Fruit fly (Drosophila melanogaster) whole organism, embryonic: ENCODE measurements around the gene Ror.
A peak's percentile ranks its signal among the peaks of the same experiment; 100 is the strongest.

Experiments
- Abd-B ChIP-seq: fragments of 200-800 bp; sonication (Bioruptor generic); optimal IDR thresholded peaks from 2 replicates; lab custom pipeline; 2018; ENCODE audit warnings: missing biosample characterization, mild to moderate bottlenecking, missing genetic modification characterization, moderate library complexity
- Antp ChIP-seq: fragments of 200-800 bp; sonication (Bioruptor generic); optimal IDR thresholded peaks from 3 replicates; lab custom pipeline; 2016; ENCODE audit warnings: missing biosample characterization, missing genetic modification characterization
- B-H2 ChIP-seq: fragments of 200-800 bp; sonication (Bioruptor generic); optimal IDR thresholded peaks from 2 replicates; lab custom pipeline; 2018; ENCODE audit warnings: missing biosample characterization, mild to moderate bottlenecking, missing genetic modification characterization
- CG10267 ChIP-seq: fragments of 200-800 bp; sonication (Bioruptor generic); optimal IDR thresholded peaks from 2 replicates; lab custom pipeline; 2018; ENCODE audit warnings: missing biosample characterization, mild to moderate bottlenecking, missing genetic modification characterization, moderate library complexity
- CG10654 ChIP-seq: fragments of 200-800 bp; sonication (Bioruptor generic); optimal IDR thresholded peaks from 2 replicates; lab custom pipeline; 2016; ENCODE audit warnings: missing biosample characterization, missing genetic modification characterization
- CG12104 ChIP-seq: fragments of 200-800 bp; sonication (Bioruptor generic); optimal IDR thresholded peaks from 3 replicates; lab custom pipeline; 2016; ENCODE audit warnings: missing biosample characterization, missing genetic modification characterization
- CG12391 ChIP-seq: fragments of 200-800 bp; sonication (Bioruptor generic); optimal IDR thresholded peaks from 3 replicates; lab custom pipeline; 2018; ENCODE audit warnings: missing biosample characterization, mild to moderate bottlenecking, missing genetic modification characterization, moderate library complexity
- CG13424 ChIP-seq: fragments of 200-800 bp; sonication (Bioruptor generic); optimal IDR thresholded peaks from 2 replicates; lab custom pipeline; 2019; ENCODE audit warnings: missing biosample characterization, mild to moderate bottlenecking, missing genetic modification characterization, moderate library complexity
- CG15601 ChIP-seq: fragments of 200-800 bp; sonication (Bioruptor generic); optimal IDR thresholded peaks from 3 replicates; lab custom pipeline; 2019; ENCODE audit warnings: missing biosample characterization, mild to moderate bottlenecking, missing genetic modification characterization, moderate library complexity
- CG16813 ChIP-seq: fragments of 200-800 bp; sonication (Bioruptor generic); IDR thresholded peaks from 3 replicates; pipeline ENCODE4 v1.3.6; 2022; ENCODE audit warnings: missing biosample characterization, missing genetic modification characterization; ENCODE audit not compliant: partially characterized antibody
- CG17802 ChIP-seq: fragments of 200-800 bp; sonication (Bioruptor generic); optimal IDR thresholded peaks from 2 replicates; lab custom pipeline; 2018; ENCODE audit warnings: missing biosample characterization, mild to moderate bottlenecking, missing genetic modification characterization, moderate library complexity
- CG18764 ChIP-seq: fragments of 200-800 bp; sonication (Bioruptor generic); optimal IDR thresholded peaks from 3 replicates; lab custom pipeline; 2016; ENCODE audit warnings: missing biosample characterization, missing genetic modification characterization
- CG30431 ChIP-seq: fragments of 200-800 bp; sonication (Bioruptor generic); optimal IDR thresholded peaks from 2 replicates; lab custom pipeline; 2017; ENCODE audit warnings: missing biosample characterization, missing genetic modification characterization
- CG31224 ChIP-seq: fragments of 200-800 bp; sonication (Bioruptor generic); IDR thresholded peaks from 2 replicates; pipeline ENCODE4 v1.3.6; 2022; ENCODE audit warnings: missing biosample characterization, missing genetic modification characterization
- CG33557 ChIP-seq: fragments of 200-800 bp; sonication (Bioruptor generic); optimal IDR thresholded peaks from 2 replicates; lab custom pipeline; 2019; ENCODE audit warnings: missing biosample characterization, mild to moderate bottlenecking, missing genetic modification characterization, moderate library complexity
- CG42726 ChIP-seq: fragments of 200-800 bp; sonication (Bioruptor generic); IDR thresholded peaks from 2 replicates; pipeline ENCODE4 v1.3.6; 2022; ENCODE audit warnings: missing biosample characterization, missing genetic modification characterization; ENCODE audit not compliant: partially characterized antibody
- CG7556 ChIP-seq: fragments of 200-800 bp; sonication (Bioruptor generic); optimal IDR thresholded peaks from 2 replicates; lab custom pipeline; 2017; ENCODE audit warnings: missing biosample characterization, mild to moderate bottlenecking, missing genetic modification characterization
- CG7786 ChIP-seq: fragments of 200-800 bp; sonication (Bioruptor generic); optimal IDR thresholded peaks from 2 replicates; lab custom pipeline; 2016; ENCODE audit warnings: missing biosample characterization, missing genetic modification characterization
- D ChIP-seq, 2 experiments: fragments of 200-800 bp in 1 of 2; fragments of >200 bp in 1 of 2; sonication (Bioruptor generic) in 1 of 2; optimal IDR thresholded peaks; 2 replicates in 1 of 2; 3 replicates in 1 of 2; lab custom pipeline; 2017; ENCODE audit warnings: mild to moderate bottlenecking in 1 of 2, missing biosample characterization in 1 of 2, missing genetic modification characterization in 1 of 2, missing genetic modification reagents in 1 of 2
- Fer3 ChIP-seq: fragments of 200-800 bp; sonication (Bioruptor generic); optimal IDR thresholded peaks from 2 replicates; lab custom pipeline; 2018; ENCODE audit warnings: missing biosample characterization, mild to moderate bottlenecking, missing genetic modification characterization, moderate library complexity
- GATAe ChIP-seq: fragments of 200-800 bp; sonication (Bioruptor generic); conservative IDR thresholded peaks from 2 replicates; pipeline ENCODE4 v1.3.6; 2022; ENCODE audit warnings: missing biosample characterization, missing genetic modification characterization
- HLH3B ChIP-seq: fragments of 200-800 bp; sonication (Bioruptor generic); IDR thresholded peaks from 2 replicates; pipeline ENCODE4 v1.3.6; 2022; ENCODE audit warnings: missing biosample characterization, missing genetic modification characterization
- Jarid2 ChIP-seq: fragments of 200-800 bp; sonication (Bioruptor generic); optimal IDR thresholded peaks from 3 replicates; lab custom pipeline; 2017; ENCODE audit warnings: mild to moderate bottlenecking, missing biosample characterization, missing genetic modification reagents, missing genetic modification characterization
- Kr ChIP-seq: fragments of 200-800 bp; sonication (Bioruptor generic); optimal IDR thresholded peaks from 2 replicates; lab custom pipeline; 2017; ENCODE audit warnings: missing biosample characterization, mild to moderate bottlenecking, missing genetic modification characterization
- Lhr ChIP-seq: fragments of 200-800 bp; sonication (Bioruptor generic); optimal IDR thresholded peaks from 3 replicates; lab custom pipeline; 2017; ENCODE audit warnings: mild to moderate bottlenecking, missing biosample characterization, missing genetic modification reagents, missing genetic modification characterization
- Max ChIP-seq: fragments of 200-800 bp; sonication (Bioruptor generic); optimal IDR thresholded peaks from 2 replicates; lab custom pipeline; 2016; ENCODE audit warnings: missing biosample characterization, mild to moderate bottlenecking, missing genetic modification characterization
- NfI ChIP-seq: fragments of 200-800 bp; sonication (Bioruptor generic); optimal IDR thresholded peaks from 3 replicates; lab custom pipeline; 2018; ENCODE audit warnings: missing biosample characterization, mild to moderate bottlenecking, missing genetic modification characterization, moderate library complexity
- Oli ChIP-seq: fragments of 200-800 bp; sonication (Bioruptor generic); optimal IDR thresholded peaks from 2 replicates; lab custom pipeline; 2018; ENCODE audit warnings: missing biosample characterization, mild to moderate bottlenecking, missing genetic modification characterization, moderate library complexity
- Poxn ChIP-seq: fragments of 200-800 bp; sonication (Bioruptor generic); IDR thresholded peaks from 2 replicates; pipeline ENCODE4 v1.3.6; 2022; ENCODE audit warnings: missing biosample characterization, missing genetic modification characterization
- az2 ChIP-seq: fragments of 200-800 bp; sonication (Bioruptor generic); optimal IDR thresholded peaks from 3 replicates; lab custom pipeline; 2016; ENCODE audit warnings: missing biosample characterization, missing genetic modification characterization
- cas ChIP-seq: fragments of 200-800 bp; sonication (Bioruptor generic); IDR thresholded peaks from 2 replicates; pipeline ENCODE4 v1.3.6; 2022; ENCODE audit warnings: missing biosample characterization, missing genetic modification characterization
- dati ChIP-seq: fragments of 200-800 bp; sonication (Bioruptor generic); IDR thresholded peaks from 2 replicates; pipeline ENCODE4 v1.3.6; 2022; ENCODE audit warnings: missing biosample characterization, missing genetic modification characterization
- gce ChIP-seq: fragments of 200-800 bp; sonication (Bioruptor generic); IDR thresholded peaks from 3 replicates; pipeline ENCODE4 v1.3.6; 2022; ENCODE audit warnings: missing biosample characterization, missing genetic modification characterization
- gcm2 ChIP-seq: fragments of 200-800 bp; sonication (Bioruptor generic); optimal IDR thresholded peaks from 2 replicates; lab custom pipeline; 2016; ENCODE audit warnings: missing biosample characterization, missing genetic modification characterization
- grau ChIP-seq: fragments of 200-800 bp; optimal IDR thresholded peaks from 3 replicates; lab custom pipeline; 2019; ENCODE audit warnings: missing biosample characterization, mild to moderate bottlenecking, missing genetic modification characterization, moderate library complexity
- hb ChIP-seq: fragments of 200-800 bp; sonication (Bioruptor generic); IDR thresholded peaks from 3 replicates; pipeline ENCODE4 v1.3.6; 2022; ENCODE audit warnings: missing biosample characterization, missing genetic modification characterization; ENCODE audit not compliant: partially characterized antibody
- ind ChIP-seq: fragments of 200-800 bp; sonication (Bioruptor generic); optimal IDR thresholded peaks from 3 replicates; lab custom pipeline; 2016; ENCODE audit warnings: missing biosample characterization, missing genetic modification characterization
- kah ChIP-seq: fragments of 200-800 bp; sonication (Bioruptor generic); optimal IDR thresholded peaks from 2 replicates; lab custom pipeline; 2018; ENCODE audit warnings: missing biosample characterization, mild to moderate bottlenecking, missing genetic modification characterization
- kay ChIP-seq: fragments of 200-800 bp; sonication (Bioruptor generic); optimal IDR thresholded peaks from 2 replicates; lab custom pipeline; 2016; ENCODE audit warnings: missing biosample characterization, missing genetic modification characterization
- mld ChIP-seq: fragments of 200-800 bp; sonication (Bioruptor generic); IDR thresholded peaks from 3 replicates; pipeline ENCODE4 v1.3.6; 2022; ENCODE audit warnings: missing biosample characterization, missing genetic modification characterization; ENCODE audit not compliant: partially characterized antibody
- oc ChIP-seq: fragments of 200-800 bp; sonication (Bioruptor generic); optimal IDR thresholded peaks from 2 replicates; lab custom pipeline; 2018; ENCODE audit warnings: missing biosample characterization, mild to moderate bottlenecking, missing genetic modification characterization, moderate library complexity
- pan ChIP-seq, 4 experiments: fragments of >200 bp in 3 of 4; fragments of 200-800 bp in 1 of 4; sonication (Bioruptor generic) in 1 of 4; optimal IDR thresholded peaks in 3 of 4; IDR thresholded peaks in 1 of 4; 2 replicates each; pipeline versions ENCODE4 v1.3.6 to Lab custom; 2017 to 2022; ENCODE audit warnings: missing biosample characterization in 2 of 4, missing genetic modification characterization in 2 of 4, mixed read lengths in 1 of 4
- pho ChIP-seq: fragments of 200-800 bp; sonication (Bioruptor generic); optimal IDR thresholded peaks from 2 replicates; lab custom pipeline; 2016; ENCODE audit warnings: missing biosample characterization, missing genetic modification characterization
- phol ChIP-seq: fragments of 200-800 bp; sonication (Bioruptor generic); optimal IDR thresholded peaks from 3 replicates; lab custom pipeline; 2018; ENCODE audit warnings: missing biosample characterization, mild to moderate bottlenecking, missing genetic modification characterization, moderate library complexity
- prd ChIP-seq, 3 experiments: fragments of >200 bp in 2 of 3; fragments of 200-800 bp in 1 of 3; sonication (Bioruptor generic) in 1 of 3; optimal IDR thresholded peaks in 2 of 3; IDR thresholded peaks in 1 of 3; 2 replicates in 2 of 3; 3 replicates in 1 of 3; pipeline versions ENCODE4 v1.3.6 to Lab custom; 2017 to 2022; ENCODE audit warnings: missing biosample characterization in 1 of 3, missing genetic modification characterization in 1 of 3
- slp2 ChIP-seq: fragments of 200-800 bp; sonication (Bioruptor generic); optimal IDR thresholded peaks from 2 replicates; lab custom pipeline; 2016; ENCODE audit warnings: missing biosample characterization, missing genetic modification characterization
- sqz ChIP-seq: fragments of 200-800 bp; sonication (Bioruptor generic); optimal IDR thresholded peaks from 3 replicates; lab custom pipeline; 2018; ENCODE audit warnings: missing biosample characterization, mild to moderate bottlenecking, missing genetic modification characterization
- twi ChIP-seq: fragments of 200-800 bp; optimal IDR thresholded peaks from 2 replicates; lab custom pipeline; 2019; ENCODE audit warnings: missing biosample characterization, mild to moderate bottlenecking, missing genetic modification characterization, moderate library complexity
- zfh1 ChIP-seq: fragments of 200-800 bp; sonication (Bioruptor generic); IDR thresholded peaks from 3 replicates; pipeline ENCODE4 v1.3.6; 2022; ENCODE audit warnings: missing biosample characterization, missing genetic modification characterization

Ror gene

dm6 chr2L:10299810-10300147 lies 48.1 kb downstream of the Ror start, which contains the start of gene CYLD (continued):
- TF ChIP-seq NfI (peak; percentile 47), CG42726 (GFP tag; lab: Robert Waterston, UW) (no peak), CG33557 (GFP tag; lab: Kevin White, UChicago) (peak; percentile 6), pan (optimal IDR thresholded peaks at IDR 0.05; lab: Kevin White, UChicago) (no peak), pan (GFP tag; optimal IDR thresholded peaks at IDR 0.05 in 1 of 2, IDR thresholded peaks at IDR 0.05 in 1 of 2) (peak in 1 of 2 experiments; percentile 77), twi (peak; percentile 9), prd (optimal IDR thresholded peaks at IDR 0.05; lab: Kevin White, UChicago) (no peak), prd (GFP tag; IDR thresholded peaks at IDR 0.05; lab: Robert Waterston, UW) (peak; percentile 67), CG13424 (peak; percentile 79), D (optimal IDR thresholded peaks at IDR 0.05; lab: Kevin White, UChicago) (no peak), D (GFP tag; optimal IDR thresholded peaks at IDR 0.05; lab: Kevin White, UChicago) (peak; percentile 29), Poxn (GFP tag; lab: Robert Waterston, UW) (no peak), CG12391 (peak; percentile 87), CG30431 (no peak), slp2 (GFP tag; lab: Kevin White, UChicago) (no peak), oc (tag; lab: Kevin White, UChicago) (no peak), kay (peak; percentile 28), CG10654 (peak; percentile 61), phol (peak; percentile 77), CG12104 (GFP tag; lab: Kevin White, UChicago) (peak; percentile 15), Jarid2 (GFP tag; lab: Kevin White, UChicago) (no peak), Fer3 (tag; lab: Kevin White, UChicago) (peak; percentile 75), az2 (GFP tag; lab: Kevin White, UChicago) (peak; percentile 77), kah (GFP tag; lab: Kevin White, UChicago) (no peak), grau (tag; lab: Kevin White, UChicago) (peak; percentile 78), mld (GFP tag; lab: Robert Waterston, UW) (no peak), hb (GFP tag; lab: Robert Waterston, UW) (no peak), CG7786 (GFP tag; lab: Kevin White, UChicago) (no peak), CG18764 (GFP tag; lab: Kevin White, UChicago) (peak; percentile 42), dati (GFP tag; lab: Robert Waterston, UW) (no peak), Kr (no peak), Antp (no peak), pho (GFP tag; lab: Kevin White, UChicago) (peak; percentile 18), cas (no peak), zfh1 (GFP tag; lab: Robert Waterston, UW) (peak; percentile 81), CG10267 (peak; percentile 77), Lhr (GFP tag; lab: Kevin White, UChicago) (peak; percentile 23), CG7556 (GFP tag; lab: Kevin White, UChicago) (peak; percentile 72), GATAe (GFP tag; lab: Robert Waterston, UW) (no peak), CG17802 (tag; lab: Kevin White, UChicago) (no peak), gcm2 (GFP tag; lab: Kevin White, UChicago) (no peak), B-H2 (GFP tag; lab: Kevin White, UChicago) (peak; percentile 14), CG16813 (GFP tag; lab: Robert Waterston, UW) (no peak), Max (GFP tag; lab: Kevin White, UChicago) (peak; percentile 29), HLH3B (GFP tag; lab: Robert Waterston, UW) (peak; percentile 44; the same call in 1 of the 2 replicates), Oli (peak; percentile 59), CG15601 (tag; lab: Kevin White, UChicago) (peak; percentile 70), Abd-B (no peak), CG31224 (GFP tag; lab: Robert Waterston, UW) (no peak), sqz (GFP tag; lab: Kevin White, UChicago) (peak; percentile 50), gce (no peak), ind (GFP tag; lab: Kevin White, UChicago) (peak; percentile 58)
